Worm (Caenorhabditis elegans) whole organism, midembryonic: ENCODE data around the gene ccm-3.

Source experiments
- cog-1 ChIP-seq: sonication (generic microtip); optimal IDR thresholded peaks from 2 replicates; lab custom pipeline; 2016; ENCODE audit warnings: missing genetic modification characterization, missing compliant biosample characterization
- flt-1 ChIP-seq: fragments of 200-800 bp; sonication (Bioruptor generic); IDR thresholded peaks from 2 replicates; pipeline ENCODE4 v1.3.6; 2022; ENCODE audit warnings: missing genetic modification characterization, missing compliant biosample characterization
- klf-2 ChIP-seq: fragments of 200-800 bp; sonication (Bioruptor generic); conservative IDR thresholded peaks from 2 replicates; pipeline ENCODE4 v1.3.6; 2022; ENCODE audit warnings: missing genetic modification reagents, missing genetic modification characterization, missing compliant biosample characterization
- med-1 ChIP-seq: sonication (generic microtip); optimal IDR thresholded peaks from 2 replicates; lab custom pipeline; 2017; ENCODE audit warnings: missing genetic modification characterization, mild to moderate bottlenecking, missing compliant biosample characterization, antibody characterized with exemption, missing genetic modification reagents; ENCODE audit not compliant: insufficient read depth
- ref-1 ChIP-seq: fragments of 200-800 bp; sonication (Bioruptor generic); conservative IDR thresholded peaks from 2 replicates; pipeline ENCODE4 v1.3.6; 2022; ENCODE audit warnings: missing genetic modification reagents, missing genetic modification characterization, missing compliant biosample characterization
- tab-1 ChIP-seq: fragments of 200-800 bp; sonication (Bioruptor generic); IDR thresholded peaks from 2 replicates; pipeline ENCODE4 v1.3.6; 2022; ENCODE audit warnings: missing genetic modification characterization, missing compliant biosample characterization
- ztf-23 ChIP-seq: fragments of 200-800 bp; sonication (Bioruptor generic); IDR thresholded peaks from 2 replicates; pipeline ENCODE4 v1.3.6; 2022; ENCODE audit warnings: missing genetic modification reagents, missing genetic modification characterization, missing compliant biosample characterization
- ztf-29 ChIP-seq: fragments of 200-800 bp; sonication (Bioruptor generic); IDR thresholded peaks from 2 replicates; pipeline ENCODE4 v1.3.6; 2022; ENCODE audit warnings: missing genetic modification reagents, missing genetic modification characterization, missing compliant biosample characterization

ce11 chrII:10643403-10643802 is 36.3 kb upstream of the ccm-3 start, which contains the start of gene M28.4:
- TF ChIP-seq cog-1 (tag; lab: Kevin White, UChicago) (no peak), tab-1 (GFP tag; lab: Robert Waterston, UW) (no peak), klf-2 (GFP tag; lab: Robert Waterston, UW) (no peak), med-1 (GFP tag; lab: Kevin White, UChicago) (no peak), ztf-23 (GFP tag; lab: Robert Waterston, UW) (no peak), flt-1 (GFP tag; lab: Robert Waterston, UW) (no peak), ref-1 (GFP tag; lab: Robert Waterston, UW) (no peak), ztf-29 (GFP tag; lab: Robert Waterston, UW) (no peak)
